Worm (Caenorhabditis elegans) whole organism, L2 larva: Measurements from ENCODE around the gene fbxa-79.
A peak's percentile ranks its signal among the peaks of the same experiment; 100 is the strongest.
"Not testable (repeated sequence)": the region's sequence is repeated elsewhere in the genome, so short reads cannot be mapped to it uniquely, and the experiment has no call there.

Experiments used
- C34F6.9 ChIP-seq: fragments of 150-350 bp; optimal IDR thresholded peaks from 2 replicates; lab custom pipeline; 2014; ENCODE audit warnings: missing biosample characterization, missing genetic modification characterization
- F13H6.1 ChIP-seq: sonication (generic microtip); optimal IDR thresholded peaks from 2 replicates; lab custom pipeline; 2016; ENCODE audit warnings: missing genetic modification characterization, missing compliant biosample characterization
- R02D3.7 ChIP-seq: fragments of 150-350 bp; optimal IDR thresholded peaks from 2 replicates; lab custom pipeline; 2014; ENCODE audit warnings: missing biosample characterization, missing genetic modification characterization
- ZK546.5 ChIP-seq: sonication (generic microtip); optimal IDR thresholded peaks from 2 replicates; lab custom pipeline; 2017; ENCODE audit warnings: missing biosample characterization, missing genetic modification characterization
- aly-2 ChIP-seq: fragments of 150-350 bp; optimal IDR thresholded peaks from 2 replicates; lab custom pipeline; 2014; ENCODE audit warnings: missing biosample characterization, missing genetic modification characterization
- ama-1 ChIP-seq: fragments of 150-350 bp; optimal IDR thresholded peaks from 2 replicates; lab custom pipeline; 2018; ENCODE audit warnings: inconsistent platforms
- ceh-82 ChIP-seq: fragments of 150-350 bp; optimal IDR thresholded peaks from 2 replicates; lab custom pipeline; 2014; ENCODE audit warnings: missing biosample characterization, missing genetic modification characterization
- crh-2 ChIP-seq: sonication (generic microtip); optimal IDR thresholded peaks from 2 replicates; lab custom pipeline; 2017; ENCODE audit warnings: missing biosample characterization, missing genetic modification characterization
- dmd-4 ChIP-seq: sonication (generic microtip); optimal IDR thresholded peaks from 2 replicates; lab custom pipeline; 2017; ENCODE audit warnings: missing biosample characterization, missing genetic modification characterization
- elt-1 ChIP-seq: fragments of 150-350 bp; optimal IDR thresholded peaks from 2 replicates; lab custom pipeline; 2014; ENCODE audit warnings: missing biosample characterization, missing genetic modification characterization
- elt-3 ChIP-seq: sonication (generic microtip); optimal IDR thresholded peaks from 2 replicates; lab custom pipeline; 2017; ENCODE audit warnings: missing biosample characterization, missing genetic modification characterization
- fos-1 ChIP-seq: fragments of 150-350 bp; optimal IDR thresholded peaks from 2 replicates; lab custom pipeline; 2014; ENCODE audit warnings: missing biosample characterization, missing genetic modification characterization
- lin-11 ChIP-seq: fragments of 150-350 bp; sonication (generic microtip); optimal IDR thresholded peaks from 2 replicates; lab custom pipeline; 2014; ENCODE audit warnings: missing biosample characterization, missing genetic modification characterization, inconsistent platforms, mixed read lengths
- lin-13 ChIP-seq: fragments of 150-350 bp; optimal IDR thresholded peaks from 2 replicates; lab custom pipeline; 2014; ENCODE audit warnings: missing biosample characterization, missing genetic modification reagents, missing genetic modification characterization
- lin-39 ChIP-seq: fragments of 150-350 bp; optimal IDR thresholded peaks from 2 replicates; lab custom pipeline; 2014; ENCODE audit warnings: missing biosample characterization, missing genetic modification reagents, missing genetic modification characterization
- mab-5 ChIP-seq: fragments of 150-350 bp; optimal IDR thresholded peaks from 2 replicates; lab custom pipeline; 2014; ENCODE audit warnings: missing biosample characterization, missing genetic modification characterization
- nhr-10 ChIP-seq: sonication (generic microtip); optimal IDR thresholded peaks from 2 replicates; lab custom pipeline; 2017; ENCODE audit warnings: missing biosample characterization, missing genetic modification characterization
- nhr-129 ChIP-seq: fragments of 150-350 bp; optimal IDR thresholded peaks from 2 replicates; lab custom pipeline; 2014; ENCODE audit warnings: missing biosample characterization, missing genetic modification characterization
- nhr-21 ChIP-seq: fragments of 150-350 bp; optimal IDR thresholded peaks from 2 replicates; lab custom pipeline; 2014; ENCODE audit warnings: missing biosample characterization, missing genetic modification characterization
- nhr-23 ChIP-seq: fragments of 150-350 bp; optimal IDR thresholded peaks from 2 replicates; lab custom pipeline; 2014; ENCODE audit warnings: missing biosample characterization, missing genetic modification reagents, missing genetic modification characterization
- nhr-237 ChIP-seq: fragments of 150-350 bp; optimal IDR thresholded peaks from 2 replicates; lab custom pipeline; 2014; ENCODE audit warnings: missing biosample characterization, missing genetic modification characterization
- nhr-77 ChIP-seq: fragments of 150-350 bp; optimal IDR thresholded peaks from 2 replicates; lab custom pipeline; 2014; ENCODE audit warnings: missing biosample characterization, missing genetic modification characterization
- skn-1 ChIP-seq: sonication (generic microtip); optimal IDR thresholded peaks from 2 replicates; lab custom pipeline; 2017; ENCODE audit warnings: missing biosample characterization, missing genetic modification characterization
- sma-3 ChIP-seq: sonication (generic microtip); optimal IDR thresholded peaks from 2 replicates; lab custom pipeline; 2016; ENCODE audit warnings: missing genetic modification reagents, missing genetic modification characterization, missing compliant biosample characterization
- snpc-4 ChIP-seq: fragments of 150-350 bp; optimal IDR thresholded peaks from 2 replicates; lab custom pipeline; 2014; ENCODE audit warnings: missing biosample characterization, missing genetic modification characterization
- unc-39 ChIP-seq: fragments of 150-350 bp; optimal IDR thresholded peaks from 2 replicates; lab custom pipeline; 2014; ENCODE audit warnings: missing biosample characterization, missing genetic modification characterization
- unc-62 ChIP-seq: fragments of 150-350 bp; optimal IDR thresholded peaks from 2 replicates; lab custom pipeline; 2014; ENCODE audit warnings: missing biosample characterization, missing genetic modification reagents, missing genetic modification characterization
- ztf-1 ChIP-seq: fragments of 200-800 bp; sonication (Bioruptor generic); conservative IDR thresholded peaks from 2 replicates; pipeline ENCODE4 v1.3.6; 2022; ENCODE audit warnings: missing genetic modification characterization, missing compliant biosample characterization
- ztf-4 ChIP-seq: fragments of 150-350 bp; optimal IDR thresholded peaks from 2 replicates; lab custom pipeline; 2014; ENCODE audit warnings: missing biosample characterization, missing genetic modification characterization

The fbxa-79 gene

DNA sequence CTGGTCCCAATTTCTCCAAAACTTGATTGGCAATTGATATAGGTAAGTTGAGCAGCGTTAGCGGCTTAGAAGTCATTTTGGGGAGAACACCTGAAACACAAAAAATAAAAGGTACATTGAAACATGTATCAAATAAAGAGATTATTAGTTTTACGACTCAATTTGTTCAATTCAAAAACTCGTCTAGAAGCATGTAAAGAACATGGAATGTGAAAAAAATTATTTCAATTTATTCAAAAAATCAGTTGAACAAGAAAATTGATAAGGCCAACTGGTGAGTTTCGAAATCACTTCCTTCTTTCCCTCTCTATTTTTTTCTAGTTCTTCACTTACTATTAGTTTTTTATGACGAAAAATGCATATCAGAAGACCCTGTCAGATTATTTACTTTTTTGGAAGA is 32.6 kb downstream of the fbxa-79 start, which contains the start of gene fbxa-30:
Gene fbxa-30, minus strand, starts transcription at position 101 of the 400 bp plus-strand sequence.
- TF ChIP-seq ceh-82 (tag; lab: Kevin White, UChicago) (no peak), ztf-1 (no peak), crh-2 (no peak), dmd-4 (tag; lab: Kevin White, UChicago) (no peak), ztf-4 (no peak), F13H6.1 (tag; lab: Kevin White, UChicago) (no peak), sma-3 (GFP tag; lab: Kevin White, UChicago) (no peak), lin-39 (tag; lab: Kevin White, UChicago) (no peak), ama-1 (lab: Kevin White, UChicago) (no peak), lin-11 (tag; lab: Kevin White, UChicago) (no peak), ZK546.5 (tag; lab: Kevin White, UChicago) (no peak)

DNA sequence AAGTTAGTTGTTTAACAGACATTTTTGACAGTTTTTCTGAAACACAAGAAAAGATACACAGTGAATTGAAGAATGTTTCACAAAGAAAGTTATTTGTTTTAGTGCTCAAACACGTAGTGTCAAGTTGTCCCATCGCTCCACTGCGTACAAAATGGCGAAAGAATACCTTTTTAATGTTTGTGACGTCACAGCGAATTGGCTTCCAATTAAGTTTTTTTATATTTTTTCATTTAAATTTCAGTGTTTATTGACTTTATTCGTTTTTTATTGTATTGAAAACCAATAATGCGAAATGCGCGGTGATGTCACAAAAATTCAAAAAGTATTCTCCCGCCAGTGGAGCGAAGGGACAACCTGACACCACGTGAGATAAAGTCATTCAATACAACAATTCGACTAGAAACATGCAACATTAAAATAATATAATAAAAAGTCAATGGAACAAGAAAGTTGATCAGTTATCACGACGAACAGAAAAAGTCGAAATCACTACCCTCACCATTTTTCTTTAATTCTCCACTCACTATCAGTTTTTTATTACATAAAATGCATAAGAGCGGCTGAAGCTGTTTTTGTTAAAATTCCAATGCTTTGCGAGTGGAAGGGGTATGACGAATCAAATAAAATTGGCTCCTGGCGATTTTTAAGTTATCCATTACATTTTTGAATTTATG is 34.3 kb downstream of the fbxa-79 start, which contains the start of gene fbxa-29:
Gene fbxa-29, minus strand, starts transcription at position 51 of the 674 bp plus-strand sequence.
- TF ChIP-seq skn-1 (tag; lab: Kevin White, UChicago), result no peak
- peak; percentile 23 for TF ChIP-seq fos-1

DNA sequence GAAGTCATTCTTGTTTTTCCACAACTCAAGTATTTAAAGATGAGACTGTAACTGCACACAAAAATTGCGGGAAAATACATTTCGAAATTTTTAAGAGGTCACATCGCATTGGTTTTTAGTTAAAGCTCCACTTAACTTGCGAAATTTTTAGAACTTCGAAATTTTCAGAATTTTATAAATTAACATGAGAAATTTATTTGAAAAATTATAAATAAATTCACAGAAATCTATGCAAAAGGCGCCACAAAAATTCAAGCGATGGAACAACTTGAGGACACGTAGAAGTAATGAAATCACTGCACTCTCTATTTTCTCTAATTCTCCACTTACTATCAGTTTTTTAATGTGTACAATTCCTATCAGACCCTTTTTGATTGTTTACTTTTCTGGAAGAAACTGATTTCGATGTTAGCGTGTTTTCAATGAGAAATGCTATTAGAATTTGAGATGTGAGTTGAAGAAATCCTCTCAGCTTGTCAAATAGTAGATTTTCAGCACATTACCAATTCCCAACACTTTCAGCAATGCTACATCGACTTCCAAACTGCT is 36.6 kb downstream of the fbxa-79 start, which contains the start of gene fbxa-31:
Gene fbxa-31, minus strand, starts transcription at position 51 of the 549 bp plus-strand sequence.
- TF ChIP-seq crh-2, result peak; percentile 5
- peak; percentile 75 for TF ChIP-seq fos-1
- TF ChIP-seq C34F6.9, result no peak
- TF ChIP-seq, all 48 proteins: peak for 2

DNA sequence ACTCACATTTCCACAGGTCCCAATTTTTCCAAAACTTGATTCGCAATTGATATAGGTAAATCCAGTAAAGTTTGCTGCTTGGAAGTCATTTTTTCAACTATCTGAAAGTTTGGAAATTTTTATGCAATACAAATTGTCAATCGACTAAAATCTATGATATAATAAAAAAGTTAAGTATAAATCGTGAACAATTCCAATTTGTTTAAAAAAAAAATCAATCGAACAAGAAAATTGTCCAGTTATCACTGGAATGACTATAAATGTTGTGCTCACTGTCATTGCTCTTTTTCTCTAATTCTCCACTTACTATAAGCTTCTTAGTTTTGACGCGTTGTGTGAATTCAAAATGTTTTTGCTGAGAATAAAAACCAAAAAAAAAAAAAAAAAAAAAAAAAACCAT is 38.9 kb downstream of the fbxa-79 start, which contains the start of gene fbxa-32:
Gene fbxa-32, minus strand, starts transcription at position 101 of the 400 bp plus-strand sequence.
- TF ChIP-seq nhr-10 (tag; lab: Kevin White, UChicago) (no peak), elt-1 (tag; lab: Kevin White, UChicago) (no peak), ztf-4 (no peak), snpc-4 (tag; lab: Kevin White, UChicago) (no peak), nhr-23 (no peak), elt-3 (tag; lab: Kevin White, UChicago) (no peak), nhr-237 (tag; lab: Kevin White, UChicago) (no peak), aly-2 (tag; lab: Kevin White, UChicago) (no peak), lin-11 (tag; lab: Kevin White, UChicago) (no peak), nhr-77 (tag; lab: Kevin White, UChicago) (no peak), mab-5 (tag; lab: Kevin White, UChicago) (no peak)
- TF ChIP-seq, all 48 proteins: peak for 0

DNA sequence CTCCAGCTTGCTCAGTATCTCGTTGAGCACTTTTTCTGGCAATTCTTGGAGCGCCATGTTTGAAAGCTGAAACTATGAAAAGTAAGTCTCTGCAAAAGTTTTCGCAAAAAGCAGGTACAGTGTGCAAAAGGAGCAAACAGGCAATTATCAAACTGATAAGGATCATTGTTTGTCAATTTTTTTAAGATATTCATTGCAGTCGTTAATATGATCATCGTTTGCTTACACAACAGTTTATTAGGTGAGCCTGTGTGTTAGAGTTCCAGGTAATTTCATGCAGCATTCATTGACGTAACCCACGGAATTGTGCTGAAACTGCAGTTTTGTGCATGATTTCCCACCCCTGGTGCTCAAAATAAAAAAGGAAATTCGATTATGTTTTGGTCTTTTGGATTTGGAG is 41.3 kb downstream of the fbxa-79 start, which contains the start of gene fbxa-151:
Gene fbxa-151, minus strand, starts transcription at position 101 of the 400 bp plus-strand sequence.
- not testable (repeated sequence) for TF ChIP-seq nhr-129 (tag; lab: Kevin White, UChicago); fos-1; nhr-10 (tag; lab: Kevin White, UChicago)

DNA sequence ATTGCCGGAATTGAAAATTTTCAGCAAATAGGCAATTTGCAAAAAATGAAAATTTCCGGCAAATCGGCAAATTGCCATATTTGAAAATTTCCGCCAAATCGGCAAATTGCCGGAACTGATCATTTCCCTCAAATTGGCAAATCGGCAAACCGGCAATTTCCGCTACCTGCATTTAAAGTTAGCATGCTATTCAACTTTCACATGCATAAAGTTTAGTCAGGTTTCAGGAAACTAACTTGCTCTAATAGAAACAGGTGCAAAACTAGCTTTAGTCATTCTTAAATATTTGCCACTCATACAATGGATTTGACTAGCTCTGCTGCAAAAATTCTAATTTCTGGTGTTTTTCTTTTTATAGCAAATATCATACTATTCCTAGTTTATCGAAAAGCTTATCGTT is 44.4 kb downstream of the fbxa-79 start, which contains the start of gene srz-9:
Gene srz-9, plus strand, starts transcription at position 301 of the 400 bp plus-strand sequence.
- not testable (repeated sequence) for TF ChIP-seq ama-1 (lab: Kevin White, UChicago); unc-62 (GFP tag; lab: Kevin White, UChicago); lin-13

DNA sequence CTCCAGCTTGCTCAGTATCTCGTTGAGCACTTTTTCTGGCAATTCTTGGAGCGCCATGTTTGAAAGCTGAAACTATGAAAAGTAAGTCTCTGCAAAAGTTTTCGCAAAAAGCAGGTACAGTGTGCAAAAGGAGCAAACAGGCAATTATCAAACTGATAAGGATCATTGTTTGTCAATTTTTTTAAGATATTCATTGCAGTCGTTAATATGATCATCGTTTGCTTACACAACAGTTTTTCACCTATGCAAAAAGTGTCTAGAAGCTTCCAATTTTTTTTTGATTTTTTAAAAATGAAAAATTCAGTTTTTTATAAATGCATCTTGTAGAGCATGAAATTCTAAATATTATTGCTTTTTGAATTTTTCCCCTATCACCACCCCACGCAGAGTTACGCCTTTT is 49.7 kb downstream of the fbxa-79 start, which contains the start of gene fbxa-78:
Gene fbxa-78, minus strand, starts transcription at position 101 of the 400 bp plus-strand sequence.
- TF ChIP-seq F13H6.1 (tag; lab: Kevin White, UChicago); sma-3 (GFP tag; lab: Kevin White, UChicago); dmd-4 (tag; lab: Kevin White, UChicago): not testable (repeated sequence)

DNA sequence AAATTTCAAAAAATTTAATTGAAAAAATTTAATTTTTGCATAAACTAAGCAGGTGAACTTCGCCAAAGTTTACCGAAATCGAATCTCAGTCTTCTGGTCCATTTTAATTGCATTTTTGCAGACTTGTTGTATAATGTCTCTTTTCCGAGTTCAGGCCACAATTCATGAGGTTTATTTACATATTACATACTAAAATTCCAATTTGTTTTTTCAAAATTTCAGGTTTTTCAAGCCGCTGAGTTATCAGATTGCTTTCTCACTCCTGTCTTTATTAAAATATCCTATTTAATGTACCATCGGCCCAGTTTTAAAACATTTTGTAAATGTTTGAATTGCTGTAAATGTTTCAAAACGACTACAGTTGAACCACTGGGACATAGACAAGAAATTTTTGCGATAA is 51.6 kb downstream of the fbxa-79 start, which contains the start of gene fbxa-208:
Gene fbxa-208, plus strand, starts transcription at position 301 of the 400 bp plus-strand sequence.
- TF ChIP-seq unc-39, R02D3.7, nhr-21 (tag; lab: Kevin White, UChicago): not testable (repeated sequence)
